Worm (Caenorhabditis elegans): Measurements from ENCODE around the gene cin-4.

- no peak for TF ChIP-seq F13H6.1 (tag; optimal IDR thresholded peaks at IDR 0.05)
- TF ChIP-seq sdc-2 (tag; optimal IDR thresholded peaks at IDR 0.05), result no peak
- TF ChIP-seq ceh-6 (GFP tag; optimal IDR thresholded peaks at IDR 0.05), result no peak
- no peak for TF ChIP-seq pqm-1 (tag; optimal IDR thresholded peaks at IDR 0.05)
- no peak for TF ChIP-seq ceh-45 (GFP tag; IDR thresholded peaks at IDR 0.05)
- no peak for TF ChIP-seq fkh-10 (GFP tag; optimal IDR thresholded peaks at IDR 0.05)
- TF ChIP-seq pag-3 (tag; optimal IDR thresholded peaks at IDR 0.05; ENCODE audit: borderline replicate concordance), result no peak
- no peak for TF ChIP-seq ceh-19 (GFP tag; optimal IDR thresholded peaks at IDR 0.05)
- no peak for TF ChIP-seq elt-4 (tag; optimal IDR thresholded peaks at IDR 0.05)
Measured at ce11 chrII:7072315-7072589, 34.2 kb downstream of the cin-4 start, which contains the start of gene kars-1.
